Worm (Caenorhabditis elegans) whole organism, L4/young adult: ENCODE results near the gene fbxb-74.

Source experiments
- W03F9.2 ChIP-seq: fragments of 150-350 bp; optimal IDR thresholded peaks from 2 replicates; lab custom pipeline; 2014; ENCODE audit warnings: missing biosample characterization, missing genetic modification characterization
- dao-5 ChIP-seq: sonication (generic microtip); optimal IDR thresholded peaks from 2 replicates; lab custom pipeline; 2016; ENCODE audit warnings: missing genotype, missing genetic modification characterization, moderate library complexity, missing compliant biosample characterization
- him-1 ChIP-seq: sonication (generic microtip); optimal IDR thresholded peaks from 2 replicates; lab custom pipeline; 2016; ENCODE audit warnings: missing genotype, missing genetic modification reagents, missing genetic modification characterization, missing compliant biosample characterization

fbxb-74 gene

DNA sequence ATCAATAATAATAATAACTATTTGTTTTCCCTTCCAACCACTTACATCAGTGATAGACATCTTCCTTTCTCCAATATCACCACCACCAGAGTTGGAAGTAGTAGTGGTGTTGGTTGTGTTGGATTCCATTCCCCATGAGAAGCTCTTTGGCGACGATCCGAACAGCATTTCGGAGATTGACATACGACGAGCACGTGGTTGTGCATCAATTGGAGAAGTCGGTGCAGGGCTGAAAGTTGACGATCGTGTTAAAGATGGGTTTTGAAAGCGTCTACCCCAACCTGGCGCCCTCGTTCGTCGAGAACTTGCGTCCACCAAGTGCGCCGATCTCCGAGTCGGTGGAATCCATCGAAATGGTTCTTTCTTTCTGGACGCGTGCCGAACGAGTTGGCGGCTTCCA is 30.0 kb upstream of the fbxb-74 start:
- TF ChIP-seq him-1 (tag; lab: Kevin White, UChicago) (no peak), dao-5 (tag; lab: Kevin White, UChicago) (no peak), W03F9.2 (no peak)

DNA sequence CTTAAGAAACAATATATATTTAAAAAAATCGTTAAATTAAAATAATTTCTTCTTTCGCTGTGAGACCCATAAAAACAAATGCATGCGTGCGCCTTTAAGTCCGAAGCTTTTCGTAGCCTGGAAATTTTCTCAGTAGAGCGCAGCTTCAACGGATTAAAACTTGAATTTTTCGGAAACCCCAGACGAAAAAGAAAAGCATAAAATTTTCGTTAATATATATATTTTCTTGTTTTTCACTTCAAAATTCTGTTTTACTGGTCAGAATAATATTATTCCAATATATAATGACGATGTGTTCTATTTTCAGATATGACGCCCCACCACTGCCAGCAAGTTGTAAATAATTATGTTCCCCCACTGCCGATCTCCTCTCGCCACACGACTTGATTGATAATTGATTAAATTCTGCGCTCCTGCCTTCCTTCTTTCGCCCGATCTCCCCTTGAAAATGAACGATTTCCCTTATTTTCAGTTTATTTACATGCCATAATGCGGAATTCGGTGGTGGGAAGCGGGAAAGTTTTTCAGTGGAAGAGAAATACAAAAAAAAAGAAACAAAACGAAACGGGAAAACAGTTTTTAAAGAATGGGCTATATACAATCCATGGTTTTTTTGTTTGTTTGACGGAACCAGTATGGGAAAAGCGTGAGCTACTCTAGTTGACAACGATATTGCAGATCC is 29.1 kb upstream of the fbxb-74 start:
- TF ChIP-seq him-1 (tag; lab: Kevin White, UChicago) (peak; percentile 18), W03F9.2 (peak; percentile 17), dao-5 (tag; lab: Kevin White, UChicago) (no peak)

ce11 chrIV:4465184-4465583 is 26.1 kb upstream of the fbxb-74 start, which contains the start of gene M01H9.5:
M01H9.5 (plus strand) TSS chrIV:4465484.
- TF ChIP-seq him-1 (tag; lab: Kevin White, UChicago) (no peak), dao-5 (tag; lab: Kevin White, UChicago) (no peak), W03F9.2 (no peak)

- TF ChIP-seq him-1 (tag; lab: Kevin White, UChicago) (no peak), dao-5 (tag; lab: Kevin White, UChicago) (no peak), W03F9.2 (no peak)
These were observed 24.0 kb upstream of the fbxb-74 start, which contains the start of gene M01H9.2 for ce11 chrIV:4463132-4463531. M01H9.2 (minus strand) TSS chrIV:4463232.

- no peak for TF ChIP-seq dao-5 (tag; lab: Kevin White, UChicago)
- TF ChIP-seq W03F9.2 = no peak
- no peak for TF ChIP-seq him-1 (tag; lab: Kevin White, UChicago)
These were observed 20.3 kb upstream of the fbxb-74 start for ce11 chrIV:4459342-4459741.

DNA sequence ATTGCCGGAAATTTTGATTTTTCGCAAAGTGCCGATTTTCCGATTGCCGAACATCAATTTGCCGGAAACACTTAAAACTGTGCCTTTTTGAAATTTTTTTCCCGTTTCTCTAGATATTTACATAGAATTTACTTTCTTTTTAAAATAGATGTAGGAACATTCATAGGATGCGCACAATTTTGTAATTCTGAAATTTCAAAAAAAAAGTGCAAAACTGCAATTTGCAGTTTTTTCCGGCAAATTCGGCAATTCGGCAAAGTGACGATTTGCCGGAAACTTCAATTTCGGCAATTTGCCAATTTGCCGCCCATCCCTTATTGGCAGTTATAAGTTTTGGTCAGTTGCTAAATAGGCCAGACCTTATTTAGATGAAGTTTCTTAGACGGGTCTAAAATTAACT is 17.6 kb upstream of the fbxb-74 start:
- TF ChIP-seq him-1 (tag; lab: Kevin White, UChicago) (no peak), dao-5 (tag; lab: Kevin White, UChicago) (no peak), W03F9.2 (no peak)

ce11 chrIV:4454330-4455173 is 15.5 kb upstream of the fbxb-74 start, which contains the start of gene R08C7.11:
R08C7.11 (minus strand) TSS chrIV:4454937.
- TF ChIP-seq W03F9.2 = no peak
- TF ChIP-seq him-1 (tag; lab: Kevin White, UChicago) = no peak
- no peak for TF ChIP-seq dao-5 (tag; lab: Kevin White, UChicago)

ce11 chrIV:4451576-4451975 is 12.5 kb upstream of the fbxb-74 start, which contains the start of gene R08C7.1:
R08C7.1 (plus strand) TSS chrIV:4451876.
- TF ChIP-seq dao-5 (tag; lab: Kevin White, UChicago) (no peak), W03F9.2 (no peak), him-1 (tag; lab: Kevin White, UChicago) (no peak)

DNA sequence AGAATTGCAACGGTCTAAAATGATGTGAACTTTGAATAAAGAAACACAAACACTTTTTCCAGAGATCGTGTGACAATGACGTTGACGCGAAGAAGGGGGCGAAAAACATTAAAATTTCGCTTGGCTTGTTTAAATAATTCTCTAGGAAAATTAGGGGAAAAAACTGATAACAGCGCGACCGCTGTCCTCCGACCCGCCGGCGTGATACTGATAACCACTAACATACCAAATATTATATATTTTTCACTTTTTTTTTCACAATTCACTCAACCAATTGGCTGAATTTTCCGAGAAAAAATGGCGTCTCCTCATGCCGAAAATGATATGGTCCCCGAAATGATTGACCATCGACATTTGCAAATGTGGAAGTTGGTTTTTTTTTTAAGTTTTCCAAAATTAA is 10.8 kb upstream of the fbxb-74 start:
- TF ChIP-seq dao-5 (tag; lab: Kevin White, UChicago) (no peak), him-1 (tag; lab: Kevin White, UChicago) (no peak), W03F9.2 (no peak)

DNA sequence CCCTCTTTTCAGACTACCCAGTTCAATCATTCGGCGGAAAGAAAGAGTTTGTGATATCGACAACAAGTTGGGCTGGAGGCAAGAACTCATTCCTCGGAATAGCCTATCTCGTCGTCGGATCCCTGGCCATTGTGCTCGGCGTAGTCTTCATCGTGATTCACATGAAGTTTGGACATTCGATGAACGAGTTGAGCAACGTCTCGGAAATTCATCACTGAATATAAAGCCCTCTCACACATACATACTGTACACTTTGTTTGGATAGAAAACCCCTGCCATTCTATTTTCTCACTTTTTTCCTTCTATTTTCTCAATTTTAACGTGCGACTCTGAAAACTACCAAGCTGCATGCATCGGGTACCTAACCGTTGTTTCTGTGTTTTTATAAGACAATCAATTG is 10.3 kb upstream of the fbxb-74 start, which contains the start of gene R08C7.12:
TSS of gene R08C7.12 (plus strand) at position 301 of the 400 bp plus-strand sequence.
- TF ChIP-seq dao-5 (tag; lab: Kevin White, UChicago) = no peak
- no peak for TF ChIP-seq him-1 (tag; lab: Kevin White, UChicago)
- no peak for TF ChIP-seq W03F9.2

- TF ChIP-seq W03F9.2 (no peak), dao-5 (tag; lab: Kevin White, UChicago) (no peak), him-1 (tag; lab: Kevin White, UChicago) (no peak)
These were observed 9.3 kb upstream of the fbxb-74 start for ce11 chrIV:4448343-4448742.

DNA sequence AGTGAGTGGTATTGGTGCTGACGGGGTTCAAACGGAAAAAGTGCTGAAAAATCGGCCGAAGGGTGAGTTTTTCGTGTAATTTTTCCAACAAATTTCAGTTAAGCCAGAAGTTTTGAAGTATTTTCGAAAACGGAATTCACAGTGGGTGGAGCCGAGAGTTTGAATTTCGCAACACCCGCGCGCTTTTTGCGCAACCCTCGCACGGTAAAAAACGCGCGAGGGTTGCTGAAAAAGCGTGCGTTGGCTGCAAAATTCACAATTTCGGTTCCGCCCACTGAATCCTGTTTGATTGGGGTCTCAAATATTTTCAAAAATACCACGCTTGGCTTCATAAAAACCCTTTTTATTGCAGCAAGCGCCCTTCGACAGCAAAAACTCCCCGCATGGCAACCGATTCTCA is 8.3 kb upstream of the fbxb-74 start:
- no peak for TF ChIP-seq him-1 (tag; lab: Kevin White, UChicago)
- TF ChIP-seq W03F9.2 = no peak
- no peak for TF ChIP-seq dao-5 (tag; lab: Kevin White, UChicago)

DNA sequence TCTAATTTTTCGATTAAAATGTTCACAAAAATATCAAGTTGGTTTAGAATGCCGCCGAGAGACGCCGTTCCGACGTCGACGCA is 8.0 kb upstream of the fbxb-74 start, which contains the start of gene chat-1:
TSS of gene chat-1 (plus strand) at position 48 of the 83 bp plus-strand sequence.
- TF ChIP-seq him-1 (tag; lab: Kevin White, UChicago) (no peak), dao-5 (tag; lab: Kevin White, UChicago) (no peak), W03F9.2 (no peak)

- TF ChIP-seq dao-5 (tag; lab: Kevin White, UChicago) = no peak
- no peak for TF ChIP-seq him-1 (tag; lab: Kevin White, UChicago)
- no peak for TF ChIP-seq W03F9.2
These were observed 7.8 kb upstream of the fbxb-74 start for ce11 chrIV:4446884-4447283.
